Comparison of ENCODE assay signal across 4 worm cellular contexts in genomic region chrV:11499786-11500185, ce11.
A peak's percentile ranks its signal among the peaks of the same experiment; 100 is the strongest.
TF ChIP-seq lines count a peak whose summit lies in the region.

No protein-coding gene starts in this region.

TF ChIP-seq in whole organism, L1 larva, 84 proteins besides CTCF, POLR2A, EP300 and RAD21:
- TF ChIP-seq lin-15B (tag; optimal IDR thresholded peaks at IDR 0.05; lab: Kevin White, UChicago) (no peak), lin-14 (GFP tag; optimal IDR thresholded peaks at IDR 0.05; lab: Kevin White, UChicago) (peak; percentile 48), blmp-1 (tag; optimal IDR thresholded peaks at IDR 0.05; lab: Kevin White, UChicago) (peak; percentile 40)

TF ChIP-seq in whole organism, L2 larva, 48 proteins besides CTCF, POLR2A, EP300 and RAD21:
- TF ChIP-seq nhr-77 (tag; optimal IDR thresholded peaks at IDR 0.05; lab: Kevin White, UChicago) = no peak
- no peak for TF ChIP-seq skn-1 (tag; optimal IDR thresholded peaks at IDR 0.05; lab: Kevin White, UChicago)
- TF ChIP-seq elt-1 (tag; optimal IDR thresholded peaks at IDR 0.05; lab: Kevin White, UChicago) = no peak
- peak; percentile 0 for TF ChIP-seq fos-1 (tag; optimal IDR thresholded peaks at IDR 0.05; lab: Kevin White, UChicago)
- peak; percentile 30 for TF ChIP-seq sma-3 (GFP tag; optimal IDR thresholded peaks at IDR 0.05; lab: Kevin White, UChicago)
- TF ChIP-seq lsy-2 (tag; optimal IDR thresholded peaks at IDR 0.05; lab: Kevin White, UChicago) = no peak
- peak; percentile 14 for TF ChIP-seq sma-9 (GFP tag; optimal IDR thresholded peaks at IDR 0.05; lab: Kevin White, UChicago)
- TF ChIP-seq sma-9 (tag; optimal IDR thresholded peaks at IDR 0.05; lab: Kevin White, UChicago) = no peak
- TF ChIP-seq gmeb-1 (tag; optimal IDR thresholded peaks at IDR 0.05; lab: Kevin White, UChicago) = no peak
- TF ChIP-seq blmp-1 (tag; optimal IDR thresholded peaks at IDR 0.05; lab: Kevin White, UChicago; ENCODE audit: insufficient read depth) = peak; percentile 48
- TF ChIP-seq nhr-10 (tag; optimal IDR thresholded peaks at IDR 0.05; lab: Kevin White, UChicago) = no peak
TF ChIP-seq in whole organism, L2 larva: peak in this region for 4.

TF ChIP-seq in whole organism, L4 larva, 104 proteins besides CTCF, POLR2A, EP300 and RAD21:
- no peak for TF ChIP-seq dmd-9 (GFP tag; IDR thresholded peaks at IDR 0.05; lab: Robert Waterston, UW)
- peak; percentile 22 for TF ChIP-seq nhr-28 (tag; optimal IDR thresholded peaks at IDR 0.05; lab: Kevin White, UChicago)
- TF ChIP-seq zfp-3 (GFP tag; conservative IDR thresholded peaks at IDR 0.05; lab: Robert Waterston, UW) = no peak
- no peak for TF ChIP-seq lim-7 (GFP tag; IDR thresholded peaks at IDR 0.05; lab: Robert Waterston, UW)
- peak in 1 of 2 experiments; percentile 92 for TF ChIP-seq unc-62 (GFP tag; optimal IDR thresholded peaks at IDR 0.05 in 1 of 2; lab: Kevin White, UChicago)
- no peak for TF ChIP-seq unc-62 (tag; optimal IDR thresholded peaks at IDR 0.05; lab: Kevin White, UChicago)
- no peak for TF ChIP-seq vab-7 (GFP tag; IDR thresholded peaks at IDR 0.05; lab: Robert Waterston, UW)
- peak; percentile 9 for TF ChIP-seq mxl-3 (GFP tag; optimal IDR thresholded peaks at IDR 0.05; lab: Kevin White, UChicago)
- no peak for TF ChIP-seq zip-2 (tag; optimal IDR thresholded peaks at IDR 0.05; lab: Kevin White, UChicago)

TF ChIP-seq in whole organism, young adult, 124 proteins besides CTCF, POLR2A, EP300 and RAD21:
- TF ChIP-seq zim-3 (tag; optimal IDR thresholded peaks at IDR 0.05; lab: Kevin White, UChicago) (no peak), somi-1 (GFP tag; optimal IDR thresholded peaks at IDR 0.05; lab: Kevin White, UChicago) (peak; percentile 10)
